Fruit fly (Drosophila melanogaster) whole organism, wandering third instar larva: ENCODE data around the gene CG11309.
A peak's percentile ranks its signal among the peaks of the same experiment; 100 is the strongest.

Experiments
- CG32264 ChIP-seq: fragments of 200-800 bp; sonication (Bioruptor generic); optimal IDR thresholded peaks from 2 replicates; lab custom pipeline; 2016; ENCODE audit warnings: missing biosample characterization, missing genetic modification characterization
- GATAd ChIP-seq: sonication (Bioruptor generic); optimal IDR thresholded peaks from 2 replicates; lab custom pipeline; 2016; ENCODE audit warnings: missing biosample characterization, missing genetic modification characterization
- Hnf4 ChIP-seq: fragments of 200-800 bp; sonication (Bioruptor generic); optimal IDR thresholded peaks from 2 replicates; lab custom pipeline; 2016; ENCODE audit warnings: missing biosample characterization, mild to moderate bottlenecking, missing genetic modification characterization
- Jra ChIP-seq: sonication (Bioruptor generic); optimal IDR thresholded peaks from 2 replicates; lab custom pipeline; 2016; ENCODE audit warnings: missing biosample characterization, missing genetic modification characterization
- Myc ChIP-seq: fragments of >200 bp; optimal IDR thresholded peaks from 2 replicates; lab custom pipeline; 2017
- Rel ChIP-seq, 2 experiments: fragments of 200-800 bp; sonication (Bioruptor generic) in 1 of 2; optimal IDR thresholded peaks; 2 replicates in 1 of 2; 3 replicates in 1 of 2; lab custom pipeline; 2016 to 2019; ENCODE audit warnings: mild to moderate bottlenecking in 2 of 2, missing biosample characterization in 2 of 2, missing genetic modification characterization in 2 of 2, moderate library complexity in 1 of 2
- Sp1 ChIP-seq: fragments of 200-800 bp; sonication (Bioruptor generic); optimal IDR thresholded peaks from 3 replicates; lab custom pipeline; 2019; ENCODE audit warnings: missing biosample characterization, mild to moderate bottlenecking, missing genetic modification characterization, moderate library complexity
- h ChIP-seq: fragments of 200-800 bp; sonication (Bioruptor generic); optimal IDR thresholded peaks from 3 replicates; lab custom pipeline; 2016; ENCODE audit warnings: missing biosample characterization, mild to moderate bottlenecking, missing genetic modification characterization
- jim ChIP-seq: fragments of 175-275, 200-325 bp; sonication (Bioruptor generic); optimal IDR thresholded peaks from 2 replicates; lab custom pipeline; 2016; ENCODE audit warnings: missing biosample characterization, mild to moderate bottlenecking, missing genetic modification characterization
- psq ChIP-seq: fragments of 200-800 bp; sonication (Bioruptor generic); optimal IDR thresholded peaks from 3 replicates; lab custom pipeline; 2017; ENCODE audit warnings: missing biosample characterization, mild to moderate bottlenecking, missing genetic modification characterization, moderate library complexity

- TF ChIP-seq jim (GFP tag; lab: Kevin White, UChicago) (no peak), Rel (GFP tag; optimal IDR thresholded peaks at IDR 0.05; lab: Kevin White, UChicago) (no peak), Rel (tag; optimal IDR thresholded peaks at IDR 0.05; lab: Kevin White, UChicago) (no peak), Myc (lab: Kevin White, UChicago) (peak; percentile 84), GATAd (GFP tag; lab: Kevin White, UChicago) (no peak), Sp1 (no peak), psq (GFP tag; lab: Kevin White, UChicago) (no peak), h (GFP tag; lab: Kevin White, UChicago) (no peak), Jra (GFP tag; lab: Kevin White, UChicago) (no peak), CG32264 (no peak), Hnf4 (GFP tag; lab: Kevin White, UChicago) (no peak)
Observed at dm6 chr3L:21334999-21335631, 30.7 kb upstream of the CG11309 start, which contains the start of gene Tsr1.
